Fruit fly (Drosophila melanogaster) whole organism, prepupa: ENCODE measurements around the gene Antp.

Experiments used
- CG10669 ChIP-seq: fragments of 200-800 bp; sonication (Bioruptor generic); optimal IDR thresholded peaks from 3 replicates; lab custom pipeline; 2018; ENCODE audit warnings: missing biosample characterization, mild to moderate bottlenecking, missing genetic modification characterization, moderate library complexity
- CG11762 ChIP-seq: fragments of 200-800 bp; sonication (Bioruptor generic); optimal IDR thresholded peaks from 3 replicates; lab custom pipeline; 2016; ENCODE audit warnings: missing biosample characterization, missing genetic modification characterization; ENCODE audit not compliant: insufficient read depth
- CG34406 ChIP-seq: fragments of 200-800 bp; sonication (Bioruptor generic); optimal IDR thresholded peaks from 3 replicates; lab custom pipeline; 2016; ENCODE audit warnings: missing biosample characterization, missing genetic modification characterization
- CG6163 ChIP-seq: fragments of 200-800 bp; sonication (Bioruptor generic); IDR thresholded peaks from 3 replicates; pipeline ENCODE4 v1.3.6; 2022; ENCODE audit warnings: missing biosample characterization, missing genetic modification characterization
- CG6808 ChIP-seq: fragments of 200-800 bp; sonication (Bioruptor generic); optimal IDR thresholded peaks from 3 replicates; lab custom pipeline; 2017; ENCODE audit warnings: missing biosample characterization, missing genetic modification characterization, mild to moderate bottlenecking, moderate library complexity, missing genetic modification reagents
- CG9139 ChIP-seq: fragments of 200-800 bp; sonication (Bioruptor generic); optimal IDR thresholded peaks from 3 replicates; lab custom pipeline; 2017; ENCODE audit warnings: missing biosample characterization, mild to moderate bottlenecking, missing genetic modification characterization
- Gug ChIP-seq: fragments of 200-800 bp; sonication (Bioruptor generic); IDR thresholded peaks from 2 replicates; pipeline ENCODE4 v1.3.6; 2022; ENCODE audit warnings: missing biosample characterization, missing genetic modification characterization
- Hr39 ChIP-seq: fragments of 200-800 bp; sonication (Bioruptor generic); optimal IDR thresholded peaks from 2 replicates; lab custom pipeline; 2016; ENCODE audit warnings: missing biosample characterization, missing genetic modification characterization
- OdsH ChIP-seq: fragments of 200-800 bp; sonication (Bioruptor generic); optimal IDR thresholded peaks from 3 replicates; lab custom pipeline; 2016; ENCODE audit warnings: missing biosample characterization, missing genetic modification characterization
- acj6 ChIP-seq: fragments of 200-800 bp; sonication (Bioruptor generic); optimal IDR thresholded peaks from 3 replicates; lab custom pipeline; 2016; ENCODE audit warnings: missing biosample characterization, missing genetic modification characterization
- fd85E ChIP-seq: fragments of 200-800 bp; sonication (Bioruptor generic); optimal IDR thresholded peaks from 3 replicates; lab custom pipeline; 2016; ENCODE audit warnings: missing biosample characterization, missing genetic modification characterization
- salr ChIP-seq, 2 experiments: fragments of 200-800 bp; sonication (Bioruptor generic); optimal IDR thresholded peaks; 3 replicates each; lab custom pipeline; 2016 to 2018; ENCODE audit warnings: missing biosample characterization in 2 of 2, missing genetic modification characterization in 2 of 2, mild to moderate bottlenecking in 1 of 2
- spab ChIP-seq: fragments of 200-800 bp; sonication (Bioruptor generic); optimal IDR thresholded peaks from 2 replicates; lab custom pipeline; 2017; ENCODE audit warnings: missing biosample characterization, mild to moderate bottlenecking, missing genetic modification characterization, missing genetic modification reagents

dm6 chr3R:7035703-7036266 lies 36.8 kb upstream of the Antp start:
- TF ChIP-seq CG11762 (GFP tag; lab: Kevin White, UChicago), result no peak
- TF ChIP-seq OdsH (GFP tag; lab: Kevin White, UChicago), result no peak
- TF ChIP-seq Hr39 (GFP tag; lab: Kevin White, UChicago), result no peak
- TF ChIP-seq fd85E (GFP tag; lab: Kevin White, UChicago), result no peak
- no peak for TF ChIP-seq salr (GFP tag; optimal IDR thresholded peaks at IDR 0.05; lab: Kevin White, UChicago)
- no peak for TF ChIP-seq acj6 (GFP tag; lab: Kevin White, UChicago)
- no peak for TF ChIP-seq CG34406 (GFP tag; lab: Kevin White, UChicago)
- TF ChIP-seq CG6808 (GFP tag; lab: Kevin White, UChicago), result no peak
- TF ChIP-seq spab (GFP tag; lab: Kevin White, UChicago), result no peak
- no peak for TF ChIP-seq CG10669
- no peak for TF ChIP-seq Gug (GFP tag; lab: Robert Waterston, UW)
- TF ChIP-seq CG6163 (GFP tag; lab: Robert Waterston, UW), result no peak
- TF ChIP-seq CG9139, result no peak
